Worm (Caenorhabditis elegans) whole organism, L4 larva: Measurements from ENCODE around the gene Y40H7A.4.

Experiments used
- F26F4.8 ChIP-seq: fragments of 200-800 bp; sonication (Bioruptor generic); conservative IDR thresholded peaks from 2 replicates; pipeline ENCODE4 v1.3.6; 2022; ENCODE audit warnings: missing genetic modification characterization, missing compliant biosample characterization
- F37D6.2 ChIP-seq: sonication (generic microtip); optimal IDR thresholded peaks from 2 replicates; lab custom pipeline; 2016; ENCODE audit warnings: mild to moderate bottlenecking, missing genetic modification characterization, missing compliant biosample characterization
- F44E2.7 ChIP-seq: fragments of 200-800 bp; sonication (Bioruptor generic); IDR thresholded peaks from 2 replicates; pipeline ENCODE4 v2.1.2; 2022; ENCODE audit warnings: missing genetic modification characterization, missing compliant biosample characterization
- R02D3.7 ChIP-seq: fragments of 150-350 bp; sonication (generic microtip); optimal IDR thresholded peaks from 3 replicates; lab custom pipeline; 2014; ENCODE audit warnings: missing biosample characterization, missing genetic modification characterization
- T20F7.1 ChIP-seq: fragments of 200-800 bp; sonication (Bioruptor generic); optimal IDR thresholded peaks from 2 replicates; lab custom pipeline; 2018; ENCODE audit warnings: mild to moderate bottlenecking, missing genetic modification characterization, missing compliant biosample characterization
- ZK337.2 ChIP-seq: fragments of 200-800 bp; sonication (Bioruptor generic); IDR thresholded peaks from 2 replicates; pipeline ENCODE4 v1.3.6; 2022; ENCODE audit warnings: missing genetic modification reagents, missing genetic modification characterization, missing compliant biosample characterization
- attf-4 ChIP-seq: sonication (generic microtip); optimal IDR thresholded peaks from 3 replicates; lab custom pipeline; 2017; ENCODE audit warnings: missing biosample characterization, missing genetic modification characterization
- ceh-20 ChIP-seq: fragments of 200-800 bp; sonication (Bioruptor generic); IDR thresholded peaks from 2 replicates; pipeline ENCODE4 v1.3.6; 2022; ENCODE audit warnings: missing genetic modification reagents, missing genetic modification characterization, missing compliant biosample characterization
- ceh-28 ChIP-seq: fragments of 150-350 bp; optimal IDR thresholded peaks from 2 replicates; lab custom pipeline; 2014; ENCODE audit warnings: missing biosample characterization, missing genetic modification reagents, missing genetic modification characterization
- ceh-44 ChIP-seq: fragments of 200-800 bp; sonication (Bioruptor generic); IDR thresholded peaks from 2 replicates; pipeline ENCODE4 v1.3.6; 2022; ENCODE audit warnings: missing genetic modification reagents, missing genetic modification characterization, missing compliant biosample characterization
- ceh-62 ChIP-seq: sonication (generic microtip); optimal IDR thresholded peaks from 2 replicates; lab custom pipeline; 2017; ENCODE audit warnings: missing biosample characterization, missing genetic modification characterization
- cey-2 ChIP-seq: sonication (generic microtip); optimal IDR thresholded peaks from 3 replicates; lab custom pipeline; 2017; ENCODE audit warnings: missing genetic modification characterization, mild to moderate bottlenecking, missing compliant biosample characterization, antibody characterized with exemption, borderline replicate concordance; ENCODE audit not compliant: insufficient read depth
- daf-16 ChIP-seq, 3 experiments: sonication (generic microtip); optimal IDR thresholded peaks; 2 replicates each; lab custom pipeline; 2016 to 2017; ENCODE audit warnings: missing genetic modification characterization in 3 of 3, missing genetic modification reagents in 3 of 3, mild to moderate bottlenecking in 2 of 3, missing compliant biosample characterization in 2 of 3, missing biosample characterization in 1 of 3, moderate library complexity in 1 of 3
- dmd-6 ChIP-seq: fragments of 200-800 bp; sonication (Bioruptor generic); IDR thresholded peaks from 2 replicates; pipeline ENCODE4 v1.3.6; 2022; ENCODE audit warnings: missing genetic modification reagents, missing genetic modification characterization, missing compliant biosample characterization
- duxl-1 ChIP-seq: sonication (generic microtip); optimal IDR thresholded peaks from 2 replicates; lab custom pipeline; 2016; ENCODE audit warnings: mild to moderate bottlenecking, missing genetic modification characterization, moderate library complexity, missing compliant biosample characterization; ENCODE audit not compliant: poor library complexity
- dve-1 ChIP-seq: sonication (generic microtip); optimal IDR thresholded peaks from 2 replicates; lab custom pipeline; 2017; ENCODE audit warnings: antibody characterized with exemption, mild to moderate bottlenecking, missing genetic modification characterization, missing compliant biosample characterization; ENCODE audit not compliant: insufficient read depth
- egl-27 ChIP-seq: sonication (generic microtip); optimal IDR thresholded peaks from 3 replicates; lab custom pipeline; 2017; ENCODE audit warnings: missing biosample characterization, missing genetic modification reagents, missing genetic modification characterization
- fos-1 ChIP-seq: fragments of 150-350 bp; optimal IDR thresholded peaks from 2 replicates; lab custom pipeline; 2014; ENCODE audit warnings: missing biosample characterization, missing genetic modification characterization
- lin-13 ChIP-seq: fragments of 150-350 bp; optimal IDR thresholded peaks from 2 replicates; lab custom pipeline; 2014; ENCODE audit warnings: missing biosample characterization, missing genetic modification reagents, missing genetic modification characterization
- lir-3 ChIP-seq: sonication (generic microtip); optimal IDR thresholded peaks from 2 replicates; lab custom pipeline; 2016; ENCODE audit warnings: mild to moderate bottlenecking, missing genetic modification characterization, missing compliant biosample characterization
- mxl-2 ChIP-seq: fragments of 200-800 bp; sonication (Bioruptor generic); conservative IDR thresholded peaks from 2 replicates; pipeline ENCODE4 v1.3.6; 2022; ENCODE audit warnings: missing genetic modification reagents, missing genetic modification characterization, missing compliant biosample characterization
- nhr-102 ChIP-seq: sonication (generic microtip); optimal IDR thresholded peaks from 2 replicates; lab custom pipeline; 2016; ENCODE audit warnings: mild to moderate bottlenecking, missing genetic modification characterization, moderate library complexity, missing compliant biosample characterization
- nhr-11 ChIP-seq: fragments of 150-350 bp; optimal IDR thresholded peaks from 2 replicates; lab custom pipeline; 2014; ENCODE audit warnings: missing biosample characterization, missing genetic modification characterization
- nhr-25 ChIP-seq: sonication (generic microtip); optimal IDR thresholded peaks from 2 replicates; lab custom pipeline; 2017; ENCODE audit warnings: missing genetic modification characterization, mild to moderate bottlenecking, missing compliant biosample characterization, antibody characterized with exemption, moderate library complexity, borderline replicate concordance; ENCODE audit not compliant: insufficient read depth
- nhr-41 ChIP-seq: fragments of 200-800 bp; sonication (Bioruptor generic); IDR thresholded peaks from 2 replicates; pipeline ENCODE4 v1.3.6; 2022; ENCODE audit warnings: missing genetic modification reagents, missing genetic modification characterization, missing compliant biosample characterization
- nhr-6 ChIP-seq: fragments of 150-350 bp; optimal IDR thresholded peaks from 2 replicates; lab custom pipeline; 2014; ENCODE audit warnings: missing biosample characterization, missing genetic modification characterization
- nhr-77 ChIP-seq: fragments of 150-350 bp; optimal IDR thresholded peaks from 2 replicates; lab custom pipeline; 2014; ENCODE audit warnings: missing biosample characterization, missing genetic modification characterization
- pha-4 ChIP-seq, 2 experiments: fragments of 150-350 bp in 1 of 2; fragments of 200-800 bp in 1 of 2; sonication (Bioruptor generic) in 1 of 2; IDR thresholded peaks in 1 of 2; optimal IDR thresholded peaks in 1 of 2; 2 replicates each; pipeline versions ENCODE4 v1.3.6 to Lab custom; 2014 to 2022; ENCODE audit warnings: missing genetic modification characterization in 2 of 2, missing genetic modification reagents in 2 of 2, missing biosample characterization in 1 of 2, missing compliant biosample characterization in 1 of 2
- rbr-2 ChIP-seq: sonication (generic microtip); optimal IDR thresholded peaks from 2 replicates; lab custom pipeline; 2016; ENCODE audit warnings: missing genotype, missing genetic modification characterization, missing compliant biosample characterization
- snpc-1.2 ChIP-seq: fragments of 200-800 bp; sonication (Bioruptor generic); IDR thresholded peaks from 2 replicates; pipeline ENCODE4 v1.3.6; 2022; ENCODE audit warnings: missing genetic modification reagents, missing genetic modification characterization, missing compliant biosample characterization
- spr-3 ChIP-seq: fragments of 200-800 bp; sonication (Bioruptor generic); optimal IDR thresholded peaks from 2 replicates; lab custom pipeline; 2018; ENCODE audit warnings: mild to moderate bottlenecking, missing genetic modification characterization, missing compliant biosample characterization
- unc-130 ChIP-seq: sonication (generic microtip); optimal IDR thresholded peaks from 2 replicates; lab custom pipeline; 2016; ENCODE audit warnings: missing genetic modification reagents, missing genetic modification characterization, missing compliant biosample characterization
- vab-7 ChIP-seq: fragments of 200-800 bp; sonication (Bioruptor generic); IDR thresholded peaks from 2 replicates; pipeline ENCODE4 v1.3.6; 2022; ENCODE audit warnings: missing genetic modification reagents, missing genetic modification characterization, missing compliant biosample characterization
- zfp-2 ChIP-seq: sonication (generic microtip); optimal IDR thresholded peaks from 2 replicates; lab custom pipeline; 2016; ENCODE audit warnings: mild to moderate bottlenecking, missing genetic modification characterization, missing compliant biosample characterization
- zip-2 ChIP-seq: fragments of 150-350 bp; optimal IDR thresholded peaks from 2 replicates; lab custom pipeline; 2014; ENCODE audit warnings: missing biosample characterization, missing genetic modification characterization

Y40H7A.4 gene

ce11 chrIV:15175487-15176128 lies at the start of gene Y40H7A.4:
Gene Y40H7A.4, minus strand, starts transcription at chrIV:15175537.
- TF ChIP-seq nhr-102 (no peak), ZK337.2 (GFP tag; lab: Robert Waterston, UW) (no peak), lir-3 (tag; lab: Kevin White, UChicago) (no peak), pha-4 (GFP tag; IDR thresholded peaks at IDR 0.05; lab: Robert Waterston, UW) (no peak), pha-4 (tag; optimal IDR thresholded peaks at IDR 0.05; lab: Kevin White, UChicago) (no peak), spr-3 (no peak), snpc-1.2 (peak; percentile 72; the same call in 1 of the 2 replicates), nhr-11 (tag; lab: Kevin White, UChicago) (no peak)

- TF ChIP-seq mxl-2 (GFP tag; lab: Robert Waterston, UW) (no peak), snpc-1.2 (peak; percentile 53)
These were observed 44.9 kb upstream of the Y40H7A.4 start, which contains the start of gene Y40H7A.11 for ce11 chrIV:15220253-15220652. Gene Y40H7A.11, minus strand, starts transcription at chrIV:15220353.

ce11 chrIV:15218107-15218657 lies 42.8 kb upstream of the Y40H7A.4 start:
- TF ChIP-seq snpc-1.2: peak; percentile 90

ce11 chrIV:15215470-15215869 lies 40.1 kb upstream of the Y40H7A.4 start, which contains the start of gene Y40H7A.10:
Gene Y40H7A.10, minus strand, starts transcription at chrIV:15215597.
- TF ChIP-seq vab-7 (GFP tag; lab: Robert Waterston, UW) (no peak), T20F7.1 (GFP tag; lab: Kevin White, UChicago) (peak; percentile 3), ceh-44 (no peak), attf-4 (tag; lab: Kevin White, UChicago) (no peak), dve-1 (peak; percentile 43), F37D6.2 (tag; lab: Kevin White, UChicago) (no peak), pha-4 (GFP tag; IDR thresholded peaks at IDR 0.05; lab: Robert Waterston, UW) (no peak), pha-4 (tag; optimal IDR thresholded peaks at IDR 0.05; lab: Kevin White, UChicago) (no peak), egl-27 (no peak), lin-13 (no peak), nhr-6 (tag; lab: Kevin White, UChicago) (no peak), nhr-25 (no peak), daf-16 (GFP tag; optimal IDR thresholded peaks at IDR 0.05; lab: Kevin White, UChicago) (no peak), daf-16 (tag; optimal IDR thresholded peaks at IDR 0.05; lab: Kevin White, UChicago) (no peak), dmd-6 (GFP tag; lab: Robert Waterston, UW) (peak; percentile 77)

- peak; percentile 50; the same call in 1 of the 2 replicates for TF ChIP-seq snpc-1.2
- no peak for TF ChIP-seq zip-2 (tag; lab: Kevin White, UChicago)
These were observed 39.4 kb upstream of the Y40H7A.4 start for ce11 chrIV:15214694-15215093.

- TF ChIP-seq lir-3 (tag; lab: Kevin White, UChicago): no peak
- no peak for TF ChIP-seq unc-130
- TF ChIP-seq F44E2.7 (GFP tag; lab: Robert Waterston, UW): no peak
- no peak for TF ChIP-seq R02D3.7 (tag; lab: Kevin White, UChicago)
These were observed 35.1 kb upstream of the Y40H7A.4 start for ce11 chrIV:15210482-15210881.

- TF ChIP-seq unc-130: no peak
- TF ChIP-seq snpc-1.2: peak; percentile 55
These were observed 31.3 kb upstream of the Y40H7A.4 start for ce11 chrIV:15206649-15207048.

ce11 chrIV:15202923-15203322 lies 27.6 kb upstream of the Y40H7A.4 start, which contains the start of gene sra-30:
Gene sra-30, minus strand, starts transcription at chrIV:15203023.
- TF ChIP-seq fos-1 (tag; lab: Kevin White, UChicago) (no peak), ceh-20 (no peak), cey-2 (tag; lab: Kevin White, UChicago) (no peak), rbr-2 (tag; lab: Kevin White, UChicago) (no peak), snpc-1.2 (no peak), nhr-41 (no peak), ceh-62 (tag; lab: Kevin White, UChicago) (no peak), duxl-1 (no peak), F26F4.8 (no peak), nhr-77 (tag; lab: Kevin White, UChicago) (no peak), zfp-2 (tag; lab: Kevin White, UChicago) (no peak), dve-1 (no peak), ceh-28 (tag; lab: Kevin White, UChicago) (no peak)
